Worm (Caenorhabditis elegans) whole organism, L1 larva: ENCODE data around the gene nhx-6.

Experiments
- ama-1 ChIP-seq: fragments of 150-350 bp; optimal IDR thresholded peaks from 2 replicates; lab custom pipeline; 2014
- dpl-1 ChIP-seq, 3 experiments: fragments of 150-350 bp in 2 of 3; sonication (generic microtip) in 1 of 3; optimal IDR thresholded peaks; 2 replicates each; lab custom pipeline; 2014 to 2017; ENCODE audit warnings: missing biosample characterization in 3 of 3, missing genetic modification characterization in 3 of 3, missing genetic modification reagents in 3 of 3
- fos-1 ChIP-seq: fragments of 150-350 bp; optimal IDR thresholded peaks from 2 replicates; lab custom pipeline; 2014; ENCODE audit warnings: missing biosample characterization, missing genetic modification characterization
- lin-39 ChIP-seq: fragments of 150-350 bp; optimal IDR thresholded peaks from 2 replicates; lab custom pipeline; 2014; ENCODE audit warnings: missing biosample characterization, missing genetic modification reagents, missing genetic modification characterization
- mep-1 ChIP-seq: fragments of 150-350 bp; optimal IDR thresholded peaks from 2 replicates; lab custom pipeline; 2014; ENCODE audit warnings: missing biosample characterization, missing genetic modification characterization
- nhr-11 ChIP-seq: fragments of 150-350 bp; optimal IDR thresholded peaks from 2 replicates; lab custom pipeline; 2014; ENCODE audit warnings: missing biosample characterization, missing genetic modification characterization
- nhr-12 ChIP-seq: sonication (generic microtip); optimal IDR thresholded peaks from 2 replicates; lab custom pipeline; 2017; ENCODE audit warnings: missing biosample characterization, missing genetic modification characterization
- nhr-20 ChIP-seq: sonication (generic microtip); optimal IDR thresholded peaks from 2 replicates; lab custom pipeline; 2016; ENCODE audit warnings: mild to moderate bottlenecking, missing genetic modification characterization, missing compliant biosample characterization
- nhr-76 ChIP-seq: sonication (generic microtip); optimal IDR thresholded peaks from 2 replicates; lab custom pipeline; 2017; ENCODE audit warnings: missing biosample characterization, missing genetic modification characterization
- pag-3 ChIP-seq: sonication (generic microtip); optimal IDR thresholded peaks from 2 replicates; lab custom pipeline; 2017; ENCODE audit warnings: missing genetic modification characterization, mild to moderate bottlenecking, missing compliant biosample characterization, antibody characterized with exemption, borderline replicate concordance; ENCODE audit not compliant: insufficient read depth
- swsn-7 ChIP-seq: sonication (generic microtip); optimal IDR thresholded peaks from 2 replicates; lab custom pipeline; 2016; ENCODE audit warnings: missing genetic modification characterization, missing compliant biosample characterization
- vab-15 ChIP-seq: sonication (generic microtip); optimal IDR thresholded peaks from 2 replicates; lab custom pipeline; 2017; ENCODE audit warnings: missing genotype, mild to moderate bottlenecking, missing genetic modification characterization, missing compliant biosample characterization
- ztf-11 ChIP-seq, 2 experiments: sonication (generic microtip); optimal IDR thresholded peaks; 2 replicates each; lab custom pipeline; 2016 to 2017; ENCODE audit warnings: missing genetic modification characterization in 2 of 2, missing biosample characterization in 1 of 2, missing compliant biosample characterization in 1 of 2
- ztf-4 ChIP-seq: fragments of 150-350 bp; optimal IDR thresholded peaks from 2 replicates; lab custom pipeline; 2014; ENCODE audit warnings: missing biosample characterization, missing genetic modification characterization

DNA sequence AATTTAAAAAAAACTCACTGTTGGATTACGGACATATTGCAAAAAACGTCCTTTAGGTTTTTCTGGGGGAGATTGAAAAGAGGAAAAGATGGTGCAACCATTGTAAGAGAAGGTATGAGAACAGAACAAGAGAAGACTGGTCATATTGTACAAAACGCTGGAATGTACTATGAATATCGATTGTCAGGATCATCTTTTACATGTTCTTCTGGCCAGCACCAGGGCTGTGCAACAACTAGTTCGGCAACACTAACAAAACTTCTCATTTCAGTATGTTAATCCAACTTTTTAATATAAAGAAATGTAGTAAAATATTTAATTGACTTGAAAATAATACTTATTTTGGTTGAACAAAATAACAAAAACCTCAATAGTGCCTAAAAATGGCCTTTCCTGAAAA, 32.7 kb downstream of the nhx-6 start, which contains the start of gene fbxb-47:
- TF ChIP-seq nhr-11 (no peak), fos-1 (tag; lab: Kevin White, UChicago) (no peak), swsn-7 (tag; lab: Kevin White, UChicago) (no peak), dpl-1 (GFP tag; optimal IDR thresholded peaks at IDR 0.05; lab: Kevin White, UChicago) (no peak), ztf-11 (tag; optimal IDR thresholded peaks at IDR 0.05; lab: Kevin White, UChicago) (no peak), mep-1 (tag; lab: Kevin White, UChicago) (no peak), nhr-12 (no peak), vab-15 (no peak), nhr-76 (no peak), nhr-20 (tag; lab: Kevin White, UChicago) (no peak), lin-39 (no peak), pag-3 (no peak), ama-1 (no peak), ztf-4 (tag; lab: Kevin White, UChicago) (no peak)
